Worm (Caenorhabditis elegans): ENCODE data around the gene F54B3.2.

DNA sequence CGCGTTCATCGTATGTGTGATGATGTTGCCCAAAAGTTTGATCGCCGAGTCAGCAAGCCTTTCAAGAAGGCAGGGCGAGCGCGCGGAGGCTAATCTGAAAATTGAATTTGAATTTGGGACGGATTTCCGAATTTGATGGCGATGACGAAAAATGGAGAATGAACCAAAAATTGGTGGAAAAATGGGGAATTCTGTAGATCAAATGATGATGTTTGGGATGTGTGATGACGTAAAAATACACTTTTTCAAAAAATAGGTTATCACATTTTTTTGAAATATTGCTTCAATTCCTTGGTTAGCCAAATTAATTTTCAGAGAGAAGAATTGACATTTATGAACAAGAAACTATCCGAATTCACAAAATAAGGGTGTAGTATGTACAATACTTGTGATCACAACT, 9.6 kb upstream of the F54B3.2 start, which contains the start of gene ZK971.1:
- TF ChIP-seq dpff-1 (tag; optimal IDR thresholded peaks at IDR 0.05) (no peak), rcor-1 (GFP tag; IDR thresholded peaks at IDR 0.05) (no peak), ztf-28 (GFP tag; IDR thresholded peaks at IDR 0.05) (no peak), D2030.7 (GFP tag; IDR thresholded peaks at IDR 0.05) (no peak), C06A6.2 (GFP tag; conservative IDR thresholded peaks at IDR 0.05) (no peak), unc-62 (GFP tag; optimal IDR thresholded peaks at IDR 0.05) (no peak), bed-1 (GFP tag; IDR thresholded peaks at IDR 0.05) (no peak), nhr-27 (tag; optimal IDR thresholded peaks at IDR 0.05) (no peak), mcd-1 (GFP tag; IDR thresholded peaks at IDR 0.05) (no peak), ztf-22 (GFP tag; optimal IDR thresholded peaks at IDR 0.05) (no peak)
